Worm (Caenorhabditis elegans): ENCODE results near the gene C06A8.8.

C06A8.8 gene

ce11 chrII:7771917-7772316 is at the start of gene C06A8.8:
C06A8.8 (minus strand) TSS chrII:7772017.
- TF ChIP-seq mep-1 (tag; optimal IDR thresholded peaks at IDR 0.05): no peak
- TF ChIP-seq unc-62 (GFP tag; optimal IDR thresholded peaks at IDR 0.05): no peak
- no peak for TF ChIP-seq unc-39 (tag; optimal IDR thresholded peaks at IDR 0.05)
- no peak for TF ChIP-seq nhr-237 (tag; optimal IDR thresholded peaks at IDR 0.05)
- TF ChIP-seq zip-8 (tag; optimal IDR thresholded peaks at IDR 0.05): no peak
- no peak for TF ChIP-seq ham-2 (GFP tag; optimal IDR thresholded peaks at IDR 0.05)
- no peak for TF ChIP-seq unc-120 (tag; optimal IDR thresholded peaks at IDR 0.05; ENCODE audit: poor library complexity, severe bottlenecking)
- TF ChIP-seq sem-2 (GFP tag; optimal IDR thresholded peaks at IDR 0.05): no peak
- no peak for TF ChIP-seq blmp-1 (tag; optimal IDR thresholded peaks at IDR 0.05)
- no peak for TF ChIP-seq elt-3 (tag; optimal IDR thresholded peaks at IDR 0.05)
- no peak for TF ChIP-seq ceh-39 (tag; optimal IDR thresholded peaks at IDR 0.05)
- no peak for TF ChIP-seq sptf-1 (tag; optimal IDR thresholded peaks at IDR 0.05)
- no peak for TF ChIP-seq mab-5 (tag; optimal IDR thresholded peaks at IDR 0.05)
- TF ChIP-seq nhr-76 (tag; optimal IDR thresholded peaks at IDR 0.05): no peak
- no peak for TF ChIP-seq pha-4 (tag; optimal IDR thresholded peaks at IDR 0.05)
- no peak for TF ChIP-seq lin-13 (tag; optimal IDR thresholded peaks at IDR 0.05)
- TF ChIP-seq tbx-8 (GFP tag; optimal IDR thresholded peaks at IDR 0.05): no peak
- no peak for TF ChIP-seq nhr-28 (tag; optimal IDR thresholded peaks at IDR 0.05)

ce11 chrII:7819359-7819758 is 47.5 kb upstream of the C06A8.8 start:
- peak; percentile 40 for TF ChIP-seq unc-62 (GFP tag; optimal IDR thresholded peaks at IDR 0.05)
- no peak for TF ChIP-seq mep-1 (tag; optimal IDR thresholded peaks at IDR 0.05)
- TF ChIP-seq elt-1 (tag; optimal IDR thresholded peaks at IDR 0.05; ENCODE audit: borderline replicate concordance, insufficient read depth): peak; percentile 79
- TF ChIP-seq zip-8 (tag; optimal IDR thresholded peaks at IDR 0.05): peak; percentile 82
- peak; percentile 39 for TF ChIP-seq nhr-2 (tag; optimal IDR thresholded peaks at IDR 0.05)
- no peak for TF ChIP-seq pha-4 (tag; optimal IDR thresholded peaks at IDR 0.05)
- no peak for TF ChIP-seq mls-2 (tag; optimal IDR thresholded peaks at IDR 0.05)
- TF ChIP-seq snpc-4 (tag; optimal IDR thresholded peaks at IDR 0.05): no peak
- TF ChIP-seq ztf-11 (tag; optimal IDR thresholded peaks at IDR 0.05): no peak
- no peak for TF ChIP-seq hlh-1 (tag; optimal IDR thresholded peaks at IDR 0.05)
- no peak for TF ChIP-seq nhr-76 (tag; optimal IDR thresholded peaks at IDR 0.05)

ce11 chrII:7817580-7817979 is 45.8 kb upstream of the C06A8.8 start:
- peak; percentile 9 for TF ChIP-seq cnd-1 (tag; optimal IDR thresholded peaks at IDR 0.05)
- no peak for TF ChIP-seq zip-8 (tag; optimal IDR thresholded peaks at IDR 0.05)
- TF ChIP-seq ceh-43 (GFP tag; optimal IDR thresholded peaks at IDR 0.05): no peak
- peak; percentile 36 for TF ChIP-seq nhr-2 (tag; optimal IDR thresholded peaks at IDR 0.05)
- TF ChIP-seq ces-1 (GFP tag; optimal IDR thresholded peaks at IDR 0.05): peak; percentile 87
- no peak for TF ChIP-seq drap-1 (GFP tag; optimal IDR thresholded peaks at IDR 0.05)
- no peak for TF ChIP-seq pha-4 (tag; optimal IDR thresholded peaks at IDR 0.05)

ce11 chrII:7816163-7816776 is 44.5 kb upstream of the C06A8.8 start, which contains the start of gene cki-2:
cki-2 (plus strand) TSS chrII:7816499.
- TF ChIP-seq unc-62 (GFP tag; optimal IDR thresholded peaks at IDR 0.05) (no peak), ces-1 (GFP tag; optimal IDR thresholded peaks at IDR 0.05) (peak; percentile 71), mep-1 (tag; optimal IDR thresholded peaks at IDR 0.05) (peak; percentile 22)

- TF ChIP-seq lin-32 (GFP tag; optimal IDR thresholded peaks at IDR 0.05): peak; percentile 98
- no peak for TF ChIP-seq sem-2 (GFP tag; optimal IDR thresholded peaks at IDR 0.05)
- TF ChIP-seq blmp-1 (tag; optimal IDR thresholded peaks at IDR 0.05): no peak
- TF ChIP-seq ceh-83 (GFP tag; optimal IDR thresholded peaks at IDR 0.05): no peak
- no peak for TF ChIP-seq M03D4.4 (tag; optimal IDR thresholded peaks at IDR 0.05)
- no peak for TF ChIP-seq ceh-39 (tag; optimal IDR thresholded peaks at IDR 0.05)
- TF ChIP-seq mls-2 (tag; optimal IDR thresholded peaks at IDR 0.05): peak; percentile 30
- TF ChIP-seq flh-1 (GFP tag; optimal IDR thresholded peaks at IDR 0.05): no peak
- peak; percentile 23 for TF ChIP-seq ces-1 (GFP tag; optimal IDR thresholded peaks at IDR 0.05)
- TF ChIP-seq nhr-28 (tag; optimal IDR thresholded peaks at IDR 0.05): no peak
- TF ChIP-seq drap-1 (GFP tag; optimal IDR thresholded peaks at IDR 0.05): no peak
- TF ChIP-seq pha-4 (tag; optimal IDR thresholded peaks at IDR 0.05): no peak
- no peak for TF ChIP-seq ceh-43 (GFP tag; optimal IDR thresholded peaks at IDR 0.05)
- peak; percentile 71 for TF ChIP-seq cnd-1 (tag; optimal IDR thresholded peaks at IDR 0.05)
- TF ChIP-seq nhr-237 (tag; optimal IDR thresholded peaks at IDR 0.05): no peak
- TF ChIP-seq bed-3 (GFP tag; optimal IDR thresholded peaks at IDR 0.05): no peak
- peak; percentile 77 for TF ChIP-seq zip-8 (tag; optimal IDR thresholded peaks at IDR 0.05)
- no peak for TF ChIP-seq tbx-8 (GFP tag; optimal IDR thresholded peaks at IDR 0.05)
- TF ChIP-seq nhr-2 (tag; optimal IDR thresholded peaks at IDR 0.05): peak; percentile 97
- no peak for TF ChIP-seq nhr-76 (tag; optimal IDR thresholded peaks at IDR 0.05)
- no peak for TF ChIP-seq ham-2 (GFP tag; optimal IDR thresholded peaks at IDR 0.05)
- no peak for TF ChIP-seq mep-1 (tag; optimal IDR thresholded peaks at IDR 0.05)
- TF ChIP-seq elt-3 (tag; optimal IDR thresholded peaks at IDR 0.05): no peak
- no peak for TF ChIP-seq mab-5 (tag; optimal IDR thresholded peaks at IDR 0.05)
- TF ChIP-seq snpc-4 (tag; optimal IDR thresholded peaks at IDR 0.05): no peak
- no peak for TF ChIP-seq unc-120 (tag; optimal IDR thresholded peaks at IDR 0.05; ENCODE audit: poor library complexity, severe bottlenecking)
- TF ChIP-seq unc-62 (GFP tag; optimal IDR thresholded peaks at IDR 0.05): peak; percentile 11
- peak; percentile 96 for TF ChIP-seq hlh-1 (tag; optimal IDR thresholded peaks at IDR 0.05)
- TF ChIP-seq lsy-2 (tag; optimal IDR thresholded peaks at IDR 0.05): no peak
- no peak for TF ChIP-seq lin-13 (tag; optimal IDR thresholded peaks at IDR 0.05)
- TF ChIP-seq elt-1 (tag; optimal IDR thresholded peaks at IDR 0.05; ENCODE audit: borderline replicate concordance, insufficient read depth): no peak
- no peak for TF ChIP-seq unc-39 (tag; optimal IDR thresholded peaks at IDR 0.05)
- no peak for TF ChIP-seq nhr-12 (tag; optimal IDR thresholded peaks at IDR 0.05)
- TF ChIP-seq ztf-11 (tag; optimal IDR thresholded peaks at IDR 0.05): no peak
- no peak for TF ChIP-seq sptf-1 (tag; optimal IDR thresholded peaks at IDR 0.05)
Observed at ce11 chrII:7815406-7815805, 43.6 kb upstream of the C06A8.8 start.
